Fruit fly (Drosophila melanogaster) whole organism, wandering third instar larva: ENCODE results near the gene mio.

Experiments used
- Abd-B ChIP-seq: fragments of >200 bp; optimal IDR thresholded peaks from 2 replicates; lab custom pipeline; 2017; ENCODE audit warnings: missing biosample characterization, missing genetic modification characterization
- CG9705 ChIP-seq: fragments of 200-800 bp; sonication (Bioruptor generic); optimal IDR thresholded peaks from 2 replicates; lab custom pipeline; 2018; ENCODE audit warnings: missing biosample characterization, mild to moderate bottlenecking, missing genetic modification characterization
- CrebA ChIP-seq: fragments of 200-800 bp; sonication (Bioruptor generic); optimal IDR thresholded peaks from 2 replicates; lab custom pipeline; 2016; ENCODE audit warnings: missing biosample characterization, mild to moderate bottlenecking, missing genetic modification characterization, borderline replicate concordance
- HLH106 ChIP-seq: fragments of 200-800 bp; optimal IDR thresholded peaks from 3 replicates; lab custom pipeline; 2019; ENCODE audit warnings: missing biosample characterization, mild to moderate bottlenecking, missing genetic modification characterization, moderate library complexity
- Hnf4 ChIP-seq: fragments of 200-800 bp; sonication (Bioruptor generic); optimal IDR thresholded peaks from 2 replicates; lab custom pipeline; 2016; ENCODE audit warnings: missing biosample characterization, mild to moderate bottlenecking, missing genetic modification characterization
- brk ChIP-seq: fragments of 200-800 bp; sonication (Bioruptor generic); optimal IDR thresholded peaks from 2 replicates; lab custom pipeline; 2016; ENCODE audit warnings: missing biosample characterization, mild to moderate bottlenecking, missing genetic modification characterization
- dmrt93B ChIP-seq: fragments of 200-800 bp; sonication (Bioruptor generic); optimal IDR thresholded peaks from 2 replicates; lab custom pipeline; 2018; ENCODE audit warnings: missing biosample characterization, mild to moderate bottlenecking, missing genetic modification characterization
- pan ChIP-seq: fragments of >200 bp; optimal IDR thresholded peaks from 2 replicates; lab custom pipeline; 2017
- psq ChIP-seq: fragments of 200-800 bp; sonication (Bioruptor generic); optimal IDR thresholded peaks from 3 replicates; lab custom pipeline; 2017; ENCODE audit warnings: missing biosample characterization, mild to moderate bottlenecking, missing genetic modification characterization, moderate library complexity
- rgr ChIP-seq: fragments of 200-800 bp; sonication (Bioruptor generic); optimal IDR thresholded peaks from 3 replicates; lab custom pipeline; 2016; ENCODE audit warnings: missing biosample characterization, mild to moderate bottlenecking, missing genetic modification characterization
- usp ChIP-seq: fragments of >200 bp; optimal IDR thresholded peaks from 2 replicates; lab custom pipeline; 2017; ENCODE audit warnings: missing biosample characterization, missing genetic modification characterization

- TF ChIP-seq pan (no peak), rgr (peak; percentile 76), psq (GFP tag; lab: Kevin White, UChicago) (peak; percentile 16), CG9705 (GFP tag; lab: Kevin White, UChicago) (no peak), Hnf4 (peak; percentile 79), brk (GFP tag; lab: Kevin White, UChicago) (peak; percentile 52), HLH106 (peak; percentile 46), usp (no peak), CrebA (GFP tag; lab: Kevin White, UChicago) (no peak), Abd-B (GFP tag; lab: Kevin White, UChicago) (no peak), dmrt93B (GFP tag; lab: Kevin White, UChicago) (no peak)
These were observed 10.2 kb downstream of the mio start for dm6 chr2L:2227316-2227715.
